Fruit fly (Drosophila melanogaster) whole organism: ENCODE measurements around the gene CG9799.

Experiments used
- CG8478 ChIP-seq: fragments of >200 bp; optimal IDR thresholded peaks from 2 replicates; lab custom pipeline; 2018; ENCODE audit warnings: inconsistent platforms
- EcR ChIP-seq, 2 experiments: fragments of >200 bp; optimal IDR thresholded peaks; 2 replicates each; lab custom pipeline; 2017; ENCODE audit warnings: missing biosample characterization in 2 of 2, missing genetic modification characterization in 2 of 2, missing genetic modification reagents in 2 of 2
- pan ChIP-seq: fragments of >200 bp; optimal IDR thresholded peaks from 2 replicates; lab custom pipeline; 2017

DNA sequence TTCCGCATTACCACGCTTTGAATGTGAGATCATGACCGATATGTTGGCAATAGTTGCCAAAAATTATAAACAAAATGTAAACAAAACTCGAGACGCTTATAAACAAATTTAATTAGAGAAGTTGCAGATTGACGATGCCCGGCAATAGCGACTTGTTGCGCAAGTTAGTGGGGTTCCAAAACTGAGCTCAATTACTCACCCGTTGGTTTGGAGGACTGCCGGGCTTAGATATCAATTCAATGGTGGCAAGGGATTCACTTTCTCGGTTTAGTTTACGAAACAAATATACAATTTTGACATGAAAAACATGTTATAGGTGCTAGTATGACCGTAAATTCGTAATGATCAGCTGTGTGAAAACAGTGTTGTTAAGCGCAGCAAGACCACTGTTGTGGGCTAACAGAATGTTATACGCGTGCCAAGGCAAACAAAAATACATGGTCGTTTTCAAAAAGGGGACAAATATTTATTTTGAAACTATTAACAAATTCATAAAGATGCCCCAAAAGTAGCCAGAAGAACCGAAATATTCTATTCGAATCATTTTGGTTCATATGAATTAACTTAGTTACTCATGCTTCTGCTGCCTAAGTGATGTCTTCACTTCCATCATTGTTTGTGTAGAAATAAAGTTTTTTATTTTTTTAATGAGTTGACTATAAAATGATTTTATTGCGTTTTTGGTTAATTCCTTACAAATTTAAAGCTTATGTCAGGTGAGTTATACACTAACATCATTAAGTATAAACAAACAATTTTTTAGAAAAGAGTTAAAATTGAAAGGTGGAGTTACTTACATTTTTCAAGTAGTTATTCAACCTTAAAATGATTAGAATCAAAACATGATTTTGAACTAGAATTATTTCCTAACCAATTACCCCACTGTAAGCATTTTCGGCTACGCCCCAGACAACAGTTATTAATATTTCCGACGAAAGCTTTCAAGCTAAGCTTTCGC lies 21.7 kb downstream of the CG9799 start, which contains the start of gene Elp6:
- TF ChIP-seq pan (lab: Kevin White, UChicago) (no peak), EcR (GFP tag; optimal IDR thresholded peaks at IDR 0.05; lab: Kevin White, UChicago) (no peak), CG8478 (lab: Kevin White, UChicago) (no peak)
